Worm (Caenorhabditis elegans) whole organism, young adult: ENCODE data around the gene B0336.7.

Source experiments
- B0035.1 ChIP-seq: sonication (generic microtip); optimal IDR thresholded peaks from 2 replicates; lab custom pipeline; 2016; ENCODE audit warnings: missing genetic modification characterization, mild to moderate bottlenecking, missing compliant biosample characterization, missing genotype, missing genetic modification reagents
- B0336.3 ChIP-seq: fragments of 200-800 bp; sonication (Bioruptor generic); IDR thresholded peaks from 2 replicates; pipeline ENCODE4 v1.3.6; 2022; ENCODE audit warnings: missing genetic modification characterization, missing compliant biosample characterization
- F10E7.11 ChIP-seq: sonication (generic microtip); optimal IDR thresholded peaks from 2 replicates; lab custom pipeline; 2017; ENCODE audit warnings: mild to moderate bottlenecking, missing genetic modification characterization, moderate library complexity, missing compliant biosample characterization
- F39B2.1 ChIP-seq: fragments of 200-800 bp; sonication (Bioruptor generic); IDR thresholded peaks from 2 replicates; pipeline ENCODE4 v1.3.6; 2022; ENCODE audit warnings: missing genetic modification reagents, missing genetic modification characterization, missing compliant biosample characterization
- F55B11.4 ChIP-seq: sonication (generic microtip); optimal IDR thresholded peaks from 2 replicates; lab custom pipeline; 2016; ENCODE audit warnings: missing compliant biosample characterization, missing genetic modification characterization, borderline replicate concordance; ENCODE audit not compliant: insufficient read depth
- F57A8.1 ChIP-seq: fragments of 200-800 bp; sonication (Bioruptor generic); optimal IDR thresholded peaks from 2 replicates; lab custom pipeline; 2018; ENCODE audit warnings: mild to moderate bottlenecking, missing genetic modification characterization, moderate library complexity, missing compliant biosample characterization
- K11D2.4 ChIP-seq: fragments of 200-800 bp; sonication (Bioruptor generic); IDR thresholded peaks from 2 replicates; pipeline ENCODE4 v1.3.6; 2022; ENCODE audit warnings: missing genetic modification reagents, missing genetic modification characterization, missing compliant biosample characterization
- T26A5.8 ChIP-seq: sonication (generic microtip); optimal IDR thresholded peaks from 2 replicates; lab custom pipeline; 2016; ENCODE audit warnings: missing genetic modification characterization, missing compliant biosample characterization
- Y56A3A.18 ChIP-seq: fragments of 200-800 bp; sonication (Bioruptor generic); IDR thresholded peaks from 2 replicates; pipeline ENCODE4 v1.3.6; 2022; ENCODE audit warnings: missing genetic modification reagents, missing genetic modification characterization, missing compliant biosample characterization
- Y67H2A.10 ChIP-seq: fragments of 200-800 bp; sonication (Bioruptor generic); conservative IDR thresholded peaks from 2 replicates; pipeline ENCODE4 v1.3.6; 2022; ENCODE audit warnings: missing genetic modification reagents, missing genetic modification characterization, missing compliant biosample characterization
- Y95B8A.8 ChIP-seq: fragments of 200-800 bp; sonication (Bioruptor generic); IDR thresholded peaks from 2 replicates; pipeline ENCODE4 v1.3.6; 2022; ENCODE audit warnings: missing genetic modification reagents, missing genetic modification characterization, missing compliant biosample characterization
- aptf-2 ChIP-seq: fragments of 200-800 bp; sonication (Bioruptor generic); conservative IDR thresholded peaks from 2 replicates; pipeline ENCODE4 v1.3.6; 2022; ENCODE audit warnings: missing genetic modification reagents, missing genetic modification characterization, missing compliant biosample characterization
- attf-3 ChIP-seq: fragments of 200-800 bp; sonication (Bioruptor generic); conservative IDR thresholded peaks from 2 replicates; pipeline ENCODE4 v1.3.6; 2022; ENCODE audit warnings: missing genetic modification reagents, missing genetic modification characterization, missing compliant biosample characterization
- attf-6 ChIP-seq: fragments of 200-800 bp; sonication (Bioruptor generic); IDR thresholded peaks from 2 replicates; pipeline ENCODE4 v1.3.6; 2022; ENCODE audit warnings: missing genetic modification reagents, missing genetic modification characterization, missing compliant biosample characterization
- cebp-1 ChIP-seq, 2 experiments: fragments of 200-800 bp in 1 of 2; sonication (Bioruptor generic) in 1 of 2; sonication (generic microtip) in 1 of 2; IDR thresholded peaks in 1 of 2; optimal IDR thresholded peaks in 1 of 2; 2 replicates each; pipeline versions ENCODE4 v1.3.6 to Lab custom; 2017 to 2022; ENCODE audit warnings: missing compliant biosample characterization in 2 of 2, missing genetic modification characterization in 2 of 2, mild to moderate bottlenecking in 1 of 2, missing genetic modification reagents in 1 of 2, moderate library complexity in 1 of 2
- ceh-40 ChIP-seq: fragments of 200-800 bp; sonication (Bioruptor generic); IDR thresholded peaks from 2 replicates; pipeline ENCODE4 v1.3.6; 2022; ENCODE audit warnings: missing genetic modification characterization, missing compliant biosample characterization
- ceh-91 ChIP-seq: fragments of 200-800 bp; sonication (Bioruptor generic); IDR thresholded peaks from 2 replicates; pipeline ENCODE4 v1.3.6; 2022; ENCODE audit warnings: missing genetic modification reagents, missing genetic modification characterization, missing compliant biosample characterization
- die-1 ChIP-seq: sonication (generic microtip); optimal IDR thresholded peaks from 2 replicates; lab custom pipeline; 2016; ENCODE audit warnings: missing genotype, mild to moderate bottlenecking, missing genetic modification characterization, missing compliant biosample characterization
- dox-1 ChIP-seq: fragments of 200-800 bp; sonication (Bioruptor generic); IDR thresholded peaks from 2 replicates; pipeline ENCODE4 v1.3.6; 2022; ENCODE audit warnings: missing genetic modification reagents, missing genetic modification characterization, missing compliant biosample characterization
- egl-44 ChIP-seq: fragments of 200-800 bp; sonication (Bioruptor generic); IDR thresholded peaks from 2 replicates; pipeline ENCODE4 v1.3.6; 2022; ENCODE audit warnings: missing genetic modification reagents, missing genetic modification characterization, missing compliant biosample characterization
- egrh-3 ChIP-seq: fragments of 200-800 bp; sonication (Bioruptor generic); IDR thresholded peaks from 2 replicates; pipeline ENCODE4 v1.3.6; 2022; ENCODE audit warnings: missing genetic modification reagents, missing genetic modification characterization, missing compliant biosample characterization
- ets-4 ChIP-seq: fragments of 200-800 bp; sonication (Bioruptor generic); optimal IDR thresholded peaks from 2 replicates; lab custom pipeline; 2018; ENCODE audit warnings: mild to moderate bottlenecking, missing genetic modification characterization, missing compliant biosample characterization
- fkh-3 ChIP-seq: sonication (generic microtip); optimal IDR thresholded peaks from 2 replicates; lab custom pipeline; 2016; ENCODE audit warnings: mild to moderate bottlenecking, missing genetic modification characterization, missing compliant biosample characterization
- hsf-1 ChIP-seq: fragments of 200-800 bp; sonication (Bioruptor generic); IDR thresholded peaks from 2 replicates; pipeline ENCODE4 v1.3.6; 2022; ENCODE audit warnings: missing genetic modification reagents, missing genetic modification characterization, missing compliant biosample characterization
- lag-1 ChIP-seq: fragments of 200-800 bp; sonication (Bioruptor generic); IDR thresholded peaks from 2 replicates; pipeline ENCODE4 v1.3.6; 2022; ENCODE audit warnings: missing genetic modification reagents, missing genetic modification characterization, missing compliant biosample characterization
- let-607 ChIP-seq, 2 experiments: fragments of 200-800 bp in 1 of 2; sonication (Bioruptor generic) in 1 of 2; sonication (generic microtip) in 1 of 2; optimal IDR thresholded peaks; 2 replicates each; lab custom pipeline; 2016 to 2018; ENCODE audit warnings: mild to moderate bottlenecking in 2 of 2, missing compliant biosample characterization in 2 of 2, missing genetic modification characterization in 2 of 2, moderate library complexity in 2 of 2, missing genotype in 1 of 2
- lin-26 ChIP-seq: fragments of 200-800 bp; sonication (Bioruptor generic); IDR thresholded peaks from 2 replicates; pipeline ENCODE4 v1.3.6; 2022; ENCODE audit warnings: missing genetic modification reagents, missing genetic modification characterization, missing compliant biosample characterization
- lin-35 ChIP-seq, 3 experiments: fragments of 150-350 bp in 2 of 3; sonication (generic microtip) in 1 of 3; optimal IDR thresholded peaks; 2 replicates each; lab custom pipeline; 2014 to 2018; ENCODE audit warnings: missing biosample characterization in 3 of 3, missing genetic modification characterization in 3 of 3, missing genetic modification reagents in 3 of 3
- lin-40 ChIP-seq: sonication (generic microtip); optimal IDR thresholded peaks from 2 replicates; lab custom pipeline; 2016; ENCODE audit warnings: missing genetic modification characterization, mild to moderate bottlenecking, missing compliant biosample characterization, missing genotype, missing genetic modification reagents
- mcd-1 ChIP-seq: fragments of 200-800 bp; sonication (Bioruptor generic); IDR thresholded peaks from 2 replicates; pipeline ENCODE4 v1.3.6; 2022; ENCODE audit warnings: missing genetic modification reagents, missing genetic modification characterization, missing compliant biosample characterization
- nfya-1 ChIP-seq: sonication (generic microtip); optimal IDR thresholded peaks from 2 replicates; lab custom pipeline; 2017; ENCODE audit warnings: antibody characterized with exemption, missing compliant biosample characterization, missing genetic modification characterization, borderline replicate concordance; ENCODE audit not compliant: insufficient read depth
- nfyb-1 ChIP-seq: fragments of 200-800 bp; sonication (Bioruptor generic); IDR thresholded peaks from 2 replicates; pipeline ENCODE4 v1.3.6; 2022; ENCODE audit warnings: missing genetic modification reagents, missing genetic modification characterization, missing compliant biosample characterization
- nhr-120 ChIP-seq: fragments of 200-800 bp; sonication (Bioruptor generic); IDR thresholded peaks from 2 replicates; pipeline ENCODE4 v1.3.6; 2022; ENCODE audit warnings: missing genetic modification characterization, missing compliant biosample characterization
- nhr-179 ChIP-seq: sonication (generic microtip); optimal IDR thresholded peaks from 2 replicates; lab custom pipeline; 2016; ENCODE audit warnings: mild to moderate bottlenecking, missing genetic modification characterization, missing compliant biosample characterization
- nhr-27 ChIP-seq: fragments of 200-800 bp; sonication (Bioruptor generic); optimal IDR thresholded peaks from 2 replicates; lab custom pipeline; 2018; ENCODE audit warnings: mild to moderate bottlenecking, missing genetic modification characterization, moderate library complexity, missing compliant biosample characterization
- nhr-80 ChIP-seq: sonication (generic microtip); optimal IDR thresholded peaks from 2 replicates; lab custom pipeline; 2016; ENCODE audit warnings: missing genetic modification characterization, missing compliant biosample characterization
- pbrm-1 ChIP-seq: fragments of 200-800 bp; sonication (Bioruptor generic); IDR thresholded peaks from 2 replicates; pipeline ENCODE4 v1.3.6; 2022; ENCODE audit warnings: missing genetic modification reagents, missing genetic modification characterization, missing compliant biosample characterization
- repo-1 ChIP-seq: sonication (generic microtip); optimal IDR thresholded peaks from 2 replicates; lab custom pipeline; 2017; ENCODE audit warnings: mild to moderate bottlenecking, missing genetic modification characterization, missing compliant biosample characterization
- snpc-1.3 ChIP-seq: sonication (generic microtip); optimal IDR thresholded peaks from 2 replicates; lab custom pipeline; 2017; ENCODE audit warnings: missing genetic modification characterization, mild to moderate bottlenecking, missing compliant biosample characterization, antibody characterized with exemption, moderate library complexity, missing genotype, missing genetic modification reagents; ENCODE audit not compliant: insufficient read depth
- snpc-3.4 ChIP-seq: sonication (generic microtip); optimal IDR thresholded peaks from 2 replicates; lab custom pipeline; 2017; ENCODE audit warnings: missing genetic modification characterization, mild to moderate bottlenecking, missing compliant biosample characterization, antibody characterized with exemption, moderate library complexity, missing genotype, missing genetic modification reagents
- snpc-4 ChIP-seq, 5 experiments: fragments of 150-350 bp in 1 of 5; sonication (generic microtip) in 4 of 5; optimal IDR thresholded peaks; 2 replicates each; lab custom pipeline; 2014 to 2018; ENCODE audit warnings: missing genetic modification characterization in 5 of 5, missing biosample characterization in 3 of 5, antibody characterized with exemption in 2 of 5, mild to moderate bottlenecking in 2 of 5, missing compliant biosample characterization in 2 of 5, missing genotype in 2 of 5, moderate library complexity in 2 of 5, missing genetic modification reagents in 1 of 5
- somi-1 ChIP-seq: fragments of 200-800 bp; sonication (Bioruptor generic); optimal IDR thresholded peaks from 2 replicates; lab custom pipeline; 2018; ENCODE audit warnings: mild to moderate bottlenecking, missing genetic modification characterization, missing compliant biosample characterization
- tbx-9 ChIP-seq: sonication (generic microtip); optimal IDR thresholded peaks from 2 replicates; lab custom pipeline; 2016; ENCODE audit warnings: borderline replicate concordance, missing genetic modification characterization, inconsistent platforms, missing compliant biosample characterization
- xnd-1 ChIP-seq: sonication (generic microtip); optimal IDR thresholded peaks from 2 replicates; lab custom pipeline; 2016; ENCODE audit warnings: missing genotype, missing genetic modification reagents, missing genetic modification characterization, missing compliant biosample characterization
- ztf-18 ChIP-seq: sonication (generic microtip); optimal IDR thresholded peaks from 2 replicates; lab custom pipeline; 2016; ENCODE audit warnings: missing genotype, mild to moderate bottlenecking, missing genetic modification characterization, missing compliant biosample characterization
- ztf-3 ChIP-seq: fragments of 200-800 bp; sonication (Bioruptor generic); optimal IDR thresholded peaks from 2 replicates; lab custom pipeline; 2018; ENCODE audit warnings: mild to moderate bottlenecking, missing genetic modification characterization, missing compliant biosample characterization
- ztf-6 ChIP-seq: fragments of 200-800 bp; sonication (Bioruptor generic); IDR thresholded peaks from 2 replicates; pipeline ENCODE4 v1.3.6; 2022; ENCODE audit warnings: missing genetic modification reagents, missing genetic modification characterization, missing compliant biosample characterization

The B0336.7 gene

ce11 chrIII:5663521-5663920 is 33.6 kb downstream of the B0336.7 start (continued):
- TF ChIP-seq egrh-3 (GFP tag; lab: Robert Waterston, UW) = no peak
- TF ChIP-seq mcd-1 = peak; percentile 66
- no peak for TF ChIP-seq Y67H2A.10 (GFP tag; lab: Robert Waterston, UW)
- no peak for TF ChIP-seq egl-44 (GFP tag; lab: Robert Waterston, UW)
- TF ChIP-seq F55B11.4 (tag; lab: Kevin White, UChicago) = no peak
- TF ChIP-seq Y56A3A.18 (GFP tag; lab: Robert Waterston, UW) = no peak
- peak; percentile 97 for TF ChIP-seq ceh-91 (GFP tag; lab: Robert Waterston, UW)
- no peak for TF ChIP-seq nhr-27 (tag; lab: Kevin White, UChicago)
- no peak for TF ChIP-seq ztf-3 (GFP tag; lab: Kevin White, UChicago)
- peak; percentile 72; the same call in 1 of the 2 replicates for TF ChIP-seq pbrm-1 (GFP tag; lab: Robert Waterston, UW)
- no peak for TF ChIP-seq F39B2.1 (GFP tag; lab: Robert Waterston, UW)
- no peak for TF ChIP-seq attf-3 (GFP tag; lab: Robert Waterston, UW)
- peak; percentile 100 for TF ChIP-seq xnd-1 (tag; lab: Kevin White, UChicago)
- TF ChIP-seq cebp-1 (GFP tag; IDR thresholded peaks at IDR 0.05; lab: Robert Waterston, UW) = no peak
- TF ChIP-seq cebp-1 (tag; optimal IDR thresholded peaks at IDR 0.05; lab: Kevin White, UChicago) = no peak
- no peak for TF ChIP-seq ztf-6 (GFP tag; lab: Robert Waterston, UW)
- TF ChIP-seq nhr-179 (tag; lab: Kevin White, UChicago) = no peak
- TF ChIP-seq lin-40 (tag; lab: Kevin White, UChicago) = no peak
- TF ChIP-seq F57A8.1 (GFP tag; lab: Kevin White, UChicago) = no peak
- TF ChIP-seq attf-6 (GFP tag; lab: Robert Waterston, UW) = peak; percentile 72
- no peak for TF ChIP-seq lin-26 (GFP tag; lab: Robert Waterston, UW)
- no peak for TF ChIP-seq somi-1
- TF ChIP-seq let-607 (tag; optimal IDR thresholded peaks at IDR 0.05; lab: Kevin White, UChicago) = no peak
- TF ChIP-seq nfya-1 = no peak
- no peak for TF ChIP-seq T26A5.8 (tag; lab: Kevin White, UChicago)
- TF ChIP-seq lin-35 (GFP tag; optimal IDR thresholded peaks at IDR 0.05; lab: Kevin White, UChicago) = peak in 2 of 3 experiments; percentile 25 to 88
- TF ChIP-seq B0336.3 = peak; percentile 65
- peak; percentile 85 for TF ChIP-seq snpc-3.4 (tag; lab: Kevin White, UChicago)
- no peak for TF ChIP-seq ceh-40 (GFP tag; lab: Robert Waterston, UW)
- TF ChIP-seq nhr-80 (tag; lab: Kevin White, UChicago) = no peak
- TF ChIP-seq B0035.1 = no peak
- no peak for TF ChIP-seq die-1 (tag; lab: Kevin White, UChicago)
- no peak for TF ChIP-seq nfyb-1 (GFP tag; lab: Robert Waterston, UW)
- no peak for TF ChIP-seq F10E7.11
- TF ChIP-seq K11D2.4 (GFP tag; lab: Robert Waterston, UW) = no peak
- no peak for TF ChIP-seq nhr-120 (GFP tag; lab: Robert Waterston, UW)
- TF ChIP-seq fkh-3 (tag; lab: Kevin White, UChicago) = no peak
- peak; percentile 59 for TF ChIP-seq snpc-4 (GFP tag; optimal IDR thresholded peaks at IDR 0.05; lab: Kevin White, UChicago)
- TF ChIP-seq snpc-4 (tag; optimal IDR thresholded peaks at IDR 0.05; lab: Kevin White, UChicago) = peak in 3 of 4 experiments; percentile 46 to 72 (median 68)
- TF ChIP-seq snpc-1.3 (tag; lab: Kevin White, UChicago) = peak; percentile 66
- TF ChIP-seq ets-4 = no peak
- TF ChIP-seq aptf-2 (GFP tag; lab: Robert Waterston, UW) = no peak
- TF ChIP-seq Y95B8A.8 (GFP tag; lab: Robert Waterston, UW) = peak; percentile 83
- TF ChIP-seq ztf-18 (tag; lab: Kevin White, UChicago) = peak; percentile 27
- peak; percentile 86 for TF ChIP-seq dox-1 (GFP tag; lab: Robert Waterston, UW)
- no peak for TF ChIP-seq tbx-9 (tag; lab: Kevin White, UChicago)
- no peak for TF ChIP-seq repo-1 (tag; lab: Kevin White, UChicago)
- peak; percentile 84 for TF ChIP-seq hsf-1
- TF ChIP-seq lag-1 (GFP tag; lab: Robert Waterston, UW) = no peak
